Worm (Caenorhabditis elegans) whole organism, midembryonic: ENCODE data around the gene set-13.
"Not testable (repeated sequence)": the region's sequence is repeated elsewhere in the genome, so short reads cannot be mapped to it uniquely, and the experiment has no call there.

ENCODE experiments used
- T22C8.4 ChIP-seq: fragments of 200-800 bp; sonication (Bioruptor generic); IDR thresholded peaks from 2 replicates; pipeline ENCODE4 v1.3.6; 2022; ENCODE audit warnings: missing genetic modification characterization, missing compliant biosample characterization
- cog-1 ChIP-seq: sonication (generic microtip); optimal IDR thresholded peaks from 2 replicates; lab custom pipeline; 2016; ENCODE audit warnings: missing genetic modification characterization, missing compliant biosample characterization
- flt-1 ChIP-seq: fragments of 200-800 bp; sonication (Bioruptor generic); IDR thresholded peaks from 2 replicates; pipeline ENCODE4 v1.3.6; 2022; ENCODE audit warnings: missing genetic modification characterization, missing compliant biosample characterization
- klf-2 ChIP-seq: fragments of 200-800 bp; sonication (Bioruptor generic); conservative IDR thresholded peaks from 2 replicates; pipeline ENCODE4 v1.3.6; 2022; ENCODE audit warnings: missing genetic modification reagents, missing genetic modification characterization, missing compliant biosample characterization
- med-1 ChIP-seq: sonication (generic microtip); optimal IDR thresholded peaks from 2 replicates; lab custom pipeline; 2017; ENCODE audit warnings: missing genetic modification characterization, mild to moderate bottlenecking, missing compliant biosample characterization, antibody characterized with exemption, missing genetic modification reagents; ENCODE audit not compliant: insufficient read depth
- ref-1 ChIP-seq: fragments of 200-800 bp; sonication (Bioruptor generic); conservative IDR thresholded peaks from 2 replicates; pipeline ENCODE4 v1.3.6; 2022; ENCODE audit warnings: missing genetic modification reagents, missing genetic modification characterization, missing compliant biosample characterization
- tab-1 ChIP-seq: fragments of 200-800 bp; sonication (Bioruptor generic); IDR thresholded peaks from 2 replicates; pipeline ENCODE4 v1.3.6; 2022; ENCODE audit warnings: missing genetic modification characterization, missing compliant biosample characterization
- ztf-23 ChIP-seq: fragments of 200-800 bp; sonication (Bioruptor generic); IDR thresholded peaks from 2 replicates; pipeline ENCODE4 v1.3.6; 2022; ENCODE audit warnings: missing genetic modification reagents, missing genetic modification characterization, missing compliant biosample characterization
- ztf-29 ChIP-seq: fragments of 200-800 bp; sonication (Bioruptor generic); IDR thresholded peaks from 2 replicates; pipeline ENCODE4 v1.3.6; 2022; ENCODE audit warnings: missing genetic modification reagents, missing genetic modification characterization, missing compliant biosample characterization

set-13 gene

DNA sequence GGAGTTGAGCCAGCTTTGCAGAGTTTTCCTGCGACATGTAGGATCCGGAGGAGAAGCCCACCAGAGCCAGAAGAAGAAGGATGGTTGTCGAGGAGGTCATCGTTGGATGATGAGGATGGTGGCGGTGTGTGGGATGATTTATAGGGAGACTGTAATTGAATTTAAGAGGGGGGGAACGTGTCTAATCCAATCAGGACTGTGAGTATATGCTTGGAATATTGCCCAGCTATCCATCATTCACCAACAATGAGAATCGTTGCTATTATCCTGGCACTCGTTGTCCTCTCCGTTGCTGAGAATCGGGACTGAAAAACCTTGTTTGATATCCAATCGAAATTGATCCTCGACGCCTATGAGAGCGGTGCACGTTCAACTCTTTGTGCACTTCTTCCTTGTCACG, 9.3 kb downstream of the set-13 start, which contains the start of gene K12H6.5:
TSS of gene K12H6.5 (minus strand) at position 101 of the 400 bp plus-strand sequence.
- no peak for TF ChIP-seq ztf-29

DNA sequence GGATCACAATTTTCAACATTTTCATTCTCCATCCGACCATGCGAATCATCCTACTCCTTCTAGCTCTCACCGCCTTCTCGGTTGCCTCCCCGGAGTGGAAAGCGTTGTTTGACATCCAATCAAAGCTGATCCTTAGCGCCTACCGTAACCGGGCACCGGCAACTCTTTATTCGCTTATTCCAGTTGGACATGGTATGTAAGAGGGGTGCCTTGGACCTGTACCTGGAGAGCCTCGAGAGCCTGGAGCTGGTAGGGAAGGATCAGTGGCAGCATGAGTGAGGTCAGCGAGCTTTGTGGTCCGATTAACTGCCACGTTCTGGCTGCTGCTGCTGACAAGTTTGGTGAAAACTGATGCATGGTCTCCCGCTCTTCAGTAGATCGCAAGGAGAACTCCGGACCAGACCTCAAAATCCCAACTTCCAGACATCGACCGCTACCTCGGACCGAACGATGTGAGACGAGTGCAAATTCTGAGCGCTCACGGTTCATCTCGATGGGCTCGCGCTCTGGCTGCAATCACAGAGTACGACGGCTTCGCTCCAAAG, 11.2 kb downstream of the set-13 start, which contains the start of gene K12H6.8:
TSS of gene K12H6.8 (plus strand) at position 38 of the 545 bp plus-strand sequence.
- TF ChIP-seq ref-1 (GFP tag; lab: Robert Waterston, UW) (no peak), flt-1 (GFP tag; lab: Robert Waterston, UW) (no peak)

DNA sequence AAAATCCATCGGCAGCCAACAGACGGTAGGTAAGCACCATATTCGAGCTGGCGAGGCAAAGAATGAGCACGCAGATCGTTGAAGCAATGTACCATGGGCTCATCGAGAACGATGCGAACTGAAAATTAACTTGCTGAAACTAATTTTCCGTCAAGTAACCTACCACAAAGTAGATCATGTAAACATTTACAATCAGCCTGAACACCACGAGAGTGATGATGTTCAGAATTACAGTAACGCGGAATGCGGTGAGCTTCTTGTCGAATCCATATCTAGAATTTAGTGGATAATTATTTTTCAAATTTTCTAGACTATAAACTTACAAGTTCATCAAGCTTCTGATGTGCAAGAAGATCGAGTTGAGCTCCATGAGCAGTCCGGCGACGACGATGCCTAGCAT, 12.7 kb downstream of the set-13 start:
- TF ChIP-seq ztf-23 (no peak), med-1 (GFP tag; lab: Kevin White, UChicago) (no peak), klf-2 (GFP tag; lab: Robert Waterston, UW) (no peak), cog-1 (tag; lab: Kevin White, UChicago) (no peak), ztf-29 (no peak), ref-1 (GFP tag; lab: Robert Waterston, UW) (no peak), T22C8.4 (no peak), tab-1 (GFP tag; lab: Robert Waterston, UW) (no peak), flt-1 (GFP tag; lab: Robert Waterston, UW) (no peak)

DNA sequence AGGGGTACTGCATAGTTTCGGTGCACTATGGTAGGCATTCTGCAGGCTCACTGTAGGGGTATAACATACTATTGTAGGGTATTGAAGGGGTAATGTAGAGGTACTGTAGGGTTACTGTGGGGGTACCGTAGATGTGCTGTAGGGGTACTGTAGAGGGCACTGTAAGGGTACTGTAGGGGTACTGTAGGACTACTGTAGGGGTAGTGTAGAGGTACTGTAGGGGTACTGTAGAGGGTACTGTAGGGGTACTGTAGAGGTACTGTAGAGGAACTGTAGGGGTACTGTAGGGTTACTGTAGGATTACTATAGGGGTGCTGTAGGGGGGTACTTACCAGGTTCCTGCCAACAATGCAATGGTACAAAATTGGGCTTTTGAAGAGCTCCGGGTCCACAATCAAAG, 13.4 kb downstream of the set-13 start:
- 0 out of 2 replicates have a peak, but pooled peaks have one; percentile 58 for TF ChIP-seq klf-2 (GFP tag; lab: Robert Waterston, UW)
- no peak for TF ChIP-seq ztf-23

DNA sequence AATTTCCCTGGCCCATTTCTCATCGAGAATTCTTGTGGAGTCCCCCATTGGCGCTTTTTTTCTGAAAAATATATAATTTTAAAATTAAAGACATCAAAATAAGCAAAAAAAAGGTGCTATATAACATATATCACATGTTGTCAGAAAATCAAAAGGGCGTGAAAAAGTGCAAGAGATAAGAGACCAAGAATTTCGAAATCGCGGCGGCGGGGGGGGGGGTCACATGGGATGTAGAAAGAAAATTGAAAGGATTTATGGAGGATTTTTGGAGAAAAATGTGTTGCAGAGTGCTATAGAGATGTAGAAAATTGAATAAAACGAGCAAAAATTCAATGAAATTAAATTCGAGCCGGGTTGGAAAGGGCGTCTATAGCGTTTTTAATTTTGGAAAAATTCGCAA, 14.4 kb downstream of the set-13 start, which contains the start of gene K12H6.6:
TSS of gene K12H6.6 (minus strand) at position 61 of the 400 bp plus-strand sequence.
- no peak for TF ChIP-seq tab-1 (GFP tag; lab: Robert Waterston, UW)
- TF ChIP-seq cog-1 (tag; lab: Kevin White, UChicago) = no peak
- TF ChIP-seq T22C8.4 = no peak
- TF ChIP-seq klf-2 (GFP tag; lab: Robert Waterston, UW) = no peak
- no peak for TF ChIP-seq ztf-29
- no peak for TF ChIP-seq flt-1 (GFP tag; lab: Robert Waterston, UW)
- no peak for TF ChIP-seq ztf-23

DNA sequence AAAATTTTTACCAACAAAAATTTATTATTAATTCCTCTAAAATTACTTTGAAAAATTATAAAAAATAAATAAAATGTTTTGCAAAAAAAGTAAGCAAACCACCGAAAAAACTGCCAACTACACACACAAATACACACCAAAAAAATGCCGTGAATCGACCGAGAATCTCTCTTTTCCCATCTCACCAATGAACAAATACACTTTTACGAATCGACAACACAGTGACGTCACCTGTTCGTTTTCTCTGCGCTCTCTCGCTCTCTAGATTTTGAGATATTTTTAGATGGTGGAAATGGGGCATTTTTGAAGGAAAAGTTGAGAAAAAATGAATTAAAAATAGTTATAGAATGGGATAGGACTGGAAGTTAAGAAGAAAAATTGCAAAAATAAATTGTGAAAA, 15.3 kb downstream of the set-13 start:
- TF ChIP-seq ref-1 (GFP tag; lab: Robert Waterston, UW) (no peak), flt-1 (GFP tag; lab: Robert Waterston, UW) (no peak), med-1 (GFP tag; lab: Kevin White, UChicago) (no peak), tab-1 (GFP tag; lab: Robert Waterston, UW) (no peak), ztf-29 (no peak), cog-1 (tag; lab: Kevin White, UChicago) (no peak), klf-2 (GFP tag; lab: Robert Waterston, UW) (no peak), T22C8.4 (no peak), ztf-23 (no peak)

DNA sequence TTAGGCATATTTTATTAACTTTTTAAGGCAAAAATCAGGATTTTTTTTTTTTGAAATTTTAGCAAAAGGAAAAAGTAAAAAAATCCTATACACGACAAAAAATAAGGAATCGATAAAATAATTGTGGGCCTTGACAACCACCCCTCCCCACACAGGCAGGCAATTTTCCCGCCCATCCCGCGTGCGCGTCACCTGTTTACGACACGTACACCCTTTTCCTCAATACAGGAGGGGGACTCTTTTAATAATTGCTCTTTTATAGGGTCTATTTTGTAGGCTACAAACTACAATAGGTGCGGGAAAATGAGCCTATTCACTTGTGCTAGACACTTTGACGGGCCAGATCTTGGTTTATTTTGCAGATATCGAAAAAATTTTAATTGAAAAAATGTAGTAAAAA, 15.8 kb downstream of the set-13 start:
- no peak for TF ChIP-seq ref-1 (GFP tag; lab: Robert Waterston, UW)

DNA sequence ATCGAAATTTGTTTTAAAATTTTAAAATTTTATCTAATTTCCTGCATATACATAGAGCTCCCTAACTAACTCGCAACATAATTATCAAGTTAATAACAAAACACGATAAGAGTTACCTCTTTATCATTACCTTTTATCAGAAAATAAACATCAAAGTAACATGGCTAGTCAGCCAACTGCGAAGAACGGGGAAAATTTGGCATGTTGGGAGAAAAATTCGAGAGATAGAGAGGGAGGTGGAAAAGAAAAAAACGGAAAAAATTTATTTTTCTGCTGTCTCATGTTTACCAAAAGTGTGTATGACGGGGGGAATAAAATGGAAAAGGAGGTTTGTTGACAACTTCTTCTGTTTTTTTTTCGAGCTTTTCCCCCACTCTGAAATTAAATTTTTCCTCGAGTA, 17.3 kb downstream of the set-13 start:
- TF ChIP-seq klf-2 (GFP tag; lab: Robert Waterston, UW) (no peak), med-1 (GFP tag; lab: Kevin White, UChicago) (no peak), flt-1 (GFP tag; lab: Robert Waterston, UW) (no peak), cog-1 (tag; lab: Kevin White, UChicago) (no peak), tab-1 (GFP tag; lab: Robert Waterston, UW) (no peak), ztf-29 (no peak), T22C8.4 (no peak), ref-1 (GFP tag; lab: Robert Waterston, UW) (no peak), ztf-23 (no peak)

DNA sequence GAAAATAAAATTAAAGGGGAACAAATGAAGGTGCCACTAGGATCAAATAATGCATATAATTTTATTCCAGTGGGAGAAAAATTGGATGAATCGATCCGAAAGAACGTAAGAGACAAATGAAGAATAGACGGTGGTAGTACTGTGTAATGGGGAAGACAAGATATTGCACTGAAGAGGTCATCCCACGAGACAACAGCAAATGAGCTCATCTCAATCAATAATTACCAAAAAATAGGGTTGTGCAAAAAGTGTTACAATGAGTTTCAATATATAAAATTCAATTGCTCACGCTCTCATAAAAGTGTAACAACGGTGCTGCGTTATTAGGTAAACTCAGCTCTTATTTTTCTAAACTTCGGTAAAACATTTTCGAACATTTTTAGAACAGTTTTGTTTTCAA, 20.1 kb downstream of the set-13 start, which contains the start of gene K12H6.7:
TSS of gene K12H6.7 (minus strand) at position 101 of the 400 bp plus-strand sequence.
- TF ChIP-seq ref-1 (GFP tag; lab: Robert Waterston, UW) = no peak
- no peak for TF ChIP-seq T22C8.4
- no peak for TF ChIP-seq ztf-29
- no peak for TF ChIP-seq ztf-23
- no peak for TF ChIP-seq klf-2 (GFP tag; lab: Robert Waterston, UW)
- no peak for TF ChIP-seq flt-1 (GFP tag; lab: Robert Waterston, UW)
- TF ChIP-seq tab-1 (GFP tag; lab: Robert Waterston, UW) = no peak

DNA sequence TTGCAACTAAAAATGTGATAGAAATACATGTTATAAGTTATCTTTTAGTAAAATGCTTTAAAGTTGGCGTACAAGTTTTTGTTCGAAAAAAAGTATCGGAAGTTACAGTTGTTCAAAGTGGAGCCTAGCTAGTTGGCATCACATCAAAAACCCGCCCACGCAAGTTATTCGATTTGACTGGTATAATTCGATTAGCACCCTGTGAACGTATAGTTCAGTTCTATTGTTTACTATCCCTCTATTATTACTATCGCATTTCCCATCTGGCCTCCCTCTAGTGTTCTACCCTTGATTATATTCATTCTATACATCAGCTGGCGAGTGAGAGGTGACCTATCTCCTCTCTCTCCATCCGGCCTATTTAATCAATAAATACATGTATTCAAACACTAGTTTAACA, 22.2 kb downstream of the set-13 start, which contains the start of gene Y110A2AL.4:
TSS of gene Y110A2AL.4 (plus strand) at position 301 of the 400 bp plus-strand sequence.
- not testable (repeated sequence) for TF ChIP-seq ztf-29; ref-1 (GFP tag; lab: Robert Waterston, UW); klf-2 (GFP tag; lab: Robert Waterston, UW)

DNA sequence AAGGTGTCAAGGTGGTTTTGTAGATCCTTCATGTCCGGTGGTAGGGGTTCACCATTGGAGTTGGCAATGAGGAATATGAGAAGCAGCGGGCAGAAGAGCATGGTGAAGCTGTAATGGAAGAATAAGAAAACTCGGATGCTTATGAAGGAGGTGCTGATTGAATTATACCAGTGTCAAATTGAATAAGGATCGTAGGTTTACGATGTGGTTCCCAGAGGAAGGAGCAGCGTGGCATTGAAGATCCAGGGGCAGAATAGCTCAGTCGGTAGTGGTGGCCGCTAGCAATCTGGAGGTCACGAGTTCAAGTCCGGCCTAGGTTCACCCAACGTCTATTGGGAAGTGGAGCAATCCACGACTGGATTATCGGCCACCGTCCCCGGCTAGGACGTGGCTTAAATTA, 24.8 kb downstream of the set-13 start, which contains the start of gene Y110A2AL.6:
TSS of gene Y110A2AL.6 (minus strand) at position 101 of the 400 bp plus-strand sequence.
- TF ChIP-seq med-1 (GFP tag; lab: Kevin White, UChicago) (no peak), flt-1 (GFP tag; lab: Robert Waterston, UW) (no peak), T22C8.4 (no peak), tab-1 (GFP tag; lab: Robert Waterston, UW) (no peak), ztf-29 (no peak), ztf-23 (no peak), ref-1 (GFP tag; lab: Robert Waterston, UW) (no peak), klf-2 (GFP tag; lab: Robert Waterston, UW) (no peak), cog-1 (tag; lab: Kevin White, UChicago) (no peak)
